Fruit fly (Drosophila melanogaster): Measurements from ENCODE around the gene CG32512.

CG32512 gene

DNA sequence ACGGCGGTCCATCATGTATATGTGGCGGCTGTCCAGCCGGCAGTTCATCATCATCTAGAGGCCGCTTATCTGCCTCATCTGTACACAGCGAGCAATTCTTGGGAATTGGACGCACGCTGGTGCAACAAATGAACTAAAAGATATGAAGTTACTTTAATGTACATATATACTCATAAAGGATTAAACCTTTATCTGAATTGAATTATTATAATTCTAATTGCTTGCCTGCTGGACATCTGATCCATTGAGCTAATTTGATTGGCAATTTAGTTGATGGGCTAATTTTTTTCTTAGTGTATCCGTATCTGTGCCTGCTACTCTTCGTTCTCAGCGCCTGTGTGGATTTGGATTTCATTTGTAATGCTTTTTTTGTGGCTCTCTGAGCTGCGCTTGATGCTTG is 5.6 kb upstream of the CG32512 start:
- TF ChIP-seq unc-4 (GFP tag; IDR thresholded peaks at IDR 0.05; ENCODE audit: partially characterized antibody), result no peak
- peak; percentile 8; the same call in 1 of the 2 replicates for TF ChIP-seq Ada2b (GFP tag; IDR thresholded peaks at IDR 0.05)
- peak; percentile 14; the same call in 1 of the 3 replicates for TF ChIP-seq dysf (GFP tag; IDR thresholded peaks at IDR 0.05)
- no peak for TF ChIP-seq Sox100B (GFP tag; optimal IDR thresholded peaks at IDR 0.05)
- TF ChIP-seq PHDP (tag; optimal IDR thresholded peaks at IDR 0.05), result peak; percentile 3
- TF ChIP-seq CG2712 (tag; optimal IDR thresholded peaks at IDR 0.05), result peak; percentile 17
- peak; percentile 35 for TF ChIP-seq dmrt99B (tag; optimal IDR thresholded peaks at IDR 0.05)
- no peak for TF ChIP-seq en (GFP tag; optimal IDR thresholded peaks at IDR 0.05)
- no peak for TF ChIP-seq Spps (tag; optimal IDR thresholded peaks at IDR 0.05)
- TF ChIP-seq Drgx (GFP tag; IDR thresholded peaks at IDR 0.05), result peak; percentile 88
- peak; percentile 68 for TF ChIP-seq Med (GFP tag)
- peak; percentile 3 for TF ChIP-seq unpg (GFP tag; optimal IDR thresholded peaks at IDR 0.05)
- peak; percentile 18 for TF ChIP-seq Oli (tag; optimal IDR thresholded peaks at IDR 0.05)
- peak; percentile 17 for TF ChIP-seq zf30C (GFP tag; optimal IDR thresholded peaks at IDR 0.05)
- TF ChIP-seq CG3995 (GFP tag; optimal IDR thresholded peaks at IDR 0.05), result no peak
- TF ChIP-seq Xrp1 (GFP tag; IDR thresholded peaks at IDR 0.05), result peak; percentile 39; the same call in 1 of the 2 replicates
- no peak for TF ChIP-seq her (GFP tag; optimal IDR thresholded peaks at IDR 0.05)
- peak; percentile 1 for TF ChIP-seq CG17829 (tag; optimal IDR thresholded peaks at IDR 0.05)
- peak; percentile 49 for TF ChIP-seq sens (GFP tag)
- TF ChIP-seq CG13894 (tag; optimal IDR thresholded peaks at IDR 0.05), result no peak
- peak; percentile 16 for TF ChIP-seq CG2120 (GFP tag; optimal IDR thresholded peaks at IDR 0.05)
- TF ChIP-seq Ets65A (GFP tag), result peak; percentile 67
- TF ChIP-seq phol (tag; optimal IDR thresholded peaks at IDR 0.05), result peak; percentile 29
- TF ChIP-seq grau (tag; optimal IDR thresholded peaks at IDR 0.05), result no peak
- TF ChIP-seq Hr51 (GFP tag; optimal IDR thresholded peaks at IDR 0.05), result peak in 1 of 2 experiments; percentile 19
- TF ChIP-seq CG13775 (GFP tag; optimal IDR thresholded peaks at IDR 0.05), result no peak
- TF ChIP-seq CG15696 (tag; optimal IDR thresholded peaks at IDR 0.05), result peak; percentile 16
- TF ChIP-seq tin (GFP tag; optimal IDR thresholded peaks at IDR 0.05), result peak; percentile 35
- TF ChIP-seq fd96Cb (tag; optimal IDR thresholded peaks at IDR 0.05), result peak; percentile 13
- TF ChIP-seq CG17568 (GFP tag; optimal IDR thresholded peaks at IDR 0.05), result no peak
- no peak for TF ChIP-seq ftz-f1 (GFP tag; optimal IDR thresholded peaks at IDR 0.05)
- peak; percentile 38 for TF ChIP-seq CG2678 (tag; optimal IDR thresholded peaks at IDR 0.05)
- no peak for TF ChIP-seq CG12104 (GFP tag; optimal IDR thresholded peaks at IDR 0.05)
- peak; percentile 9 for TF ChIP-seq Blimp-1 (GFP tag; optimal IDR thresholded peaks at IDR 0.05)
- TF ChIP-seq CG10267 (tag; optimal IDR thresholded peaks at IDR 0.05), result peak; percentile 14
- TF ChIP-seq CG1603 (tag; optimal IDR thresholded peaks at IDR 0.05), result peak; percentile 37
- peak; percentile 25 for TF ChIP-seq nmo (GFP tag; optimal IDR thresholded peaks at IDR 0.05)
- TF ChIP-seq dati (GFP tag; IDR thresholded peaks at IDR 0.05), result no peak
- peak; percentile 14 for TF ChIP-seq Xbp1 (GFP tag; optimal IDR thresholded peaks at IDR 0.05)
- peak; percentile 37 for TF ChIP-seq CG11504 (tag; optimal IDR thresholded peaks at IDR 0.05)
- peak; percentile 3 to 86 for TF ChIP-seq bsh (GFP tag; optimal IDR thresholded peaks at IDR 0.05)
- TF ChIP-seq ind (GFP tag; optimal IDR thresholded peaks at IDR 0.05), result peak; percentile 28
- TF ChIP-seq prd (optimal IDR thresholded peaks at IDR 0.05), result no peak
- peak; percentile 48; the same call in 2 of the 3 replicates for TF ChIP-seq prd (GFP tag; IDR thresholded peaks at IDR 0.05)
- peak; percentile 42 for TF ChIP-seq gem (tag; optimal IDR thresholded peaks at IDR 0.05)
- TF ChIP-seq tio (GFP tag; optimal IDR thresholded peaks at IDR 0.05), result peak; percentile 13
- TF ChIP-seq CG18262 (tag; optimal IDR thresholded peaks at IDR 0.05), result peak; percentile 10
- no peak for TF ChIP-seq vvl (GFP tag; IDR thresholded peaks at IDR 0.05)
- no peak for TF ChIP-seq CG13287 (GFP tag; IDR thresholded peaks at IDR 0.05; ENCODE audit: partially characterized antibody)
- peak; percentile 20 for TF ChIP-seq lab (GFP tag; optimal IDR thresholded peaks at IDR 0.05)

Measured in whole organism, embryonic.